Worm (Caenorhabditis elegans): ENCODE data around the gene D1005.6.
A peak's percentile ranks its signal among the peaks of the same experiment; 100 is the strongest.

Gene D1005.6

DNA sequence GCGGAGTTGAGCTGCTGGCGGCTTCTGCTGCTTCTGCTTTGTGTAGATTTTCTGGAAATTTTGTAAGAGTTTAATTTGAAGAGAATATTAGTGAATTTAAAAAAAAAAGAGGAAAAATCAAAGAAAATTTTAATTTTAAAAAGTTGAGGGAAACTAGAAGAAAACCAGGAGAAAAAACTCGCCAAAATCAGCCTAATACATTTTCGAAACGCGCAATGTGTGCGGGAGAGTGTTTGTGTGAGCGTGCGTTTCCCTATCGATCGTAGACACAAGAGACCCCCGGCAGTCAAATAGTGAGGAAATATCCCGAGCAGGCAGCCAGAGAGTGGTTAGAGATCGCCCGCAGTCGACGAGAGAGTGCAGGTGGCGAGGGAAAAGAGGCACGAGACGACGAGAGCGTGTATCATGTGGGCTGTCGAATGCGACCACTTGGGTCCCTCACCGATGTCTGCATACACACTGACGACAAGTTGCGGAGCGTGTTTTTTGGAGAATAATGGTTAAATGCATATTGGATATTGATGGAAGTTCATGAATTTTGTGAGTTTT lies 17.9 kb downstream of the D1005.6 start, which contains the start of gene zfp-3 (continued):
- TF ChIP-seq M03D4.4 (tag; optimal IDR thresholded peaks at IDR 0.05) (peak; percentile 37), lsy-2 (tag; optimal IDR thresholded peaks at IDR 0.05) (peak; percentile 44), mab-5 (tag; optimal IDR thresholded peaks at IDR 0.05) (no peak), unc-120 (tag; optimal IDR thresholded peaks at IDR 0.05; ENCODE audit: poor library complexity, severe bottlenecking) (peak; percentile 60)

DNA sequence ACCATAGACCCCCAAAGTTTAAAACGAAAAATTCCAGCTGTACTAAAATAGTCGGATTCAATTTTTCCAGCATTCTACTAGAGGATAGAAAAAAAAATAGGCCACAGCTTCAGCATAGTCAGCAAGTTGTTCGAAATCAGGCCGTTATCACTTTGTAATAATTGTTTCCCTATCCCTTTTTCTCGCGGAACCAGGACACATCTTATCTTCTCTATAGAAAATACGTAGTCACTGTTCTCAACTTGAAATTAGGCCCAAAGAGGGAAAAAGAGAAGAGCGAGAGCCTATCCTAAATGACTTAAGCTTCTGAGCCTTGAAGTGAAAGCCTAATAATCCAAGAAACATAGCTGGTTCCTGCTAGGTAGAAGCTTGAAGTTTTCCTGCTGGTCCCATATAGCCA lies 18.9 kb downstream of the D1005.6 start:
- TF ChIP-seq sptf-1 (tag; optimal IDR thresholded peaks at IDR 0.05): peak; percentile 57
- TF ChIP-seq elt-1 (tag; optimal IDR thresholded peaks at IDR 0.05; ENCODE audit: borderline replicate concordance, insufficient read depth): no peak

DNA sequence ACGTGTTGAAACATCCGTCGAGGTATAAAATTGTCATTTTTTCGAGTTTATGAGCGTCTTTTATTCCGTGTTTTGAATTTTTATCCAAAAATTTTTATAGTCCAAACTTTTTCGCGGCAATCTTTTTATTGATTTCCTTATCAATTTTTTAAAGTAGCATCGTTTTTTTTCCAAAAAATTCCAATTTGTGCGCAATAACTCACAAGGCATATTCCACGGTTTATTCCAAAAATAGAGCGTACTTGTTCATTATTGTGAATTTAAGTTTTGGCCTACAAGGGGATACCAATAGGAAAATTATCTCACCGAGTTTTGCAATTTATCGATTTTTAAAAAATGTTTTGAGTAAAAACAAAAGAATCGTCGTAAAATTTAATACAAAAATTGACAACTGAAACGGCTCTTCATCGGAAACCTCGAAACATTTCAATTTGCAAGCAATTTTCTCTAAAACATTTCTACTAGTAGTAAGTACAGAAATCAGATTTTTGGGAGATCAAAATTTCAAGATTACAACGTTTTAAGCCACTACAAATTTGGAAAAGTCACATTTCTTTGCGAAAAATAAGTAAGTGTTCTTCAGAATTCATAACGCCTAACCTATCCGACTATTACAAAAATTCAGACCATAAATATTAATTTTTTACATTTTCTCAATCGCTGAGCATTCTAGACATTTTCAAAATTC lies 20.9 kb downstream of the D1005.6 start:
- no peak for TF ChIP-seq ceh-83 (GFP tag; optimal IDR thresholded peaks at IDR 0.05)
- no peak for TF ChIP-seq nhr-28 (tag; optimal IDR thresholded peaks at IDR 0.05)
- no peak for TF ChIP-seq nhr-76 (tag; optimal IDR thresholded peaks at IDR 0.05)
- TF ChIP-seq ces-1 (GFP tag; optimal IDR thresholded peaks at IDR 0.05): peak; percentile 6
- no peak for TF ChIP-seq hlh-1 (tag; optimal IDR thresholded peaks at IDR 0.05)
- no peak for TF ChIP-seq zip-8 (tag; optimal IDR thresholded peaks at IDR 0.05)
- TF ChIP-seq elt-1 (tag; optimal IDR thresholded peaks at IDR 0.05; ENCODE audit: borderline replicate concordance, insufficient read depth): no peak
- no peak for TF ChIP-seq ztf-11 (tag; optimal IDR thresholded peaks at IDR 0.05)
- TF ChIP-seq flh-1 (GFP tag; optimal IDR thresholded peaks at IDR 0.05): no peak

DNA sequence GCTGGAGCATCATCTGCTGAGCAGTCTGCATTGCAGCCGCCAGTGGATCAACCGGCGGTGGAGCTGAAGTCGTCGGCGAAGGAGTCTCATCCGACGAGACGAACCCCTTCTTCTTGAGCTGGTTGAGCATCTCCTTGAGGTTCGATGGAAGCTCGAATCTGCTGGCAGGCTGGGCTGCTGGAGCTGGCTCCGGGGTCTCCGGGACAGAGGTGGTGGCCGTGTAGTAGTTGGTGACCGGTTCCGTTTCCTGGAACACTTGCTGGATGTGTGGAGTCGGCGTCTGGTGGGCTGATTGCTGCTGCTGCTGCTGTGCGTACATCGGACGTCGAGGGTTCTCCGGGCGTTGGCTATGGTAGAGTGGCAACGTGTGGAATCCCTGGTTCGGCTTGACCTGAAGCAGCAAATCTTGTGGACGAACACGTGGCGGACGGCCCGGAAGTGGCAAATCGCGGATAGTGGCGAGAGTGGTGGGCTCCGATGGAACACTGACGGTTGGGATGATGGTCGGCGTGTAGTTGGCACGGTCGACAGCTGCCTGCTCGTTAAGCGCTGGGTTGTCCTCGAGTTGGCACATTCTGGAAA lies 22.9 kb downstream of the D1005.6 start:
- TF ChIP-seq nhr-237 (tag; optimal IDR thresholded peaks at IDR 0.05): no peak
- TF ChIP-seq lsy-2 (tag; optimal IDR thresholded peaks at IDR 0.05): no peak
- TF ChIP-seq elt-1 (tag; optimal IDR thresholded peaks at IDR 0.05; ENCODE audit: borderline replicate concordance, insufficient read depth): no peak
- no peak for TF ChIP-seq lin-32 (GFP tag; optimal IDR thresholded peaks at IDR 0.05)
- TF ChIP-seq tbx-8 (GFP tag; optimal IDR thresholded peaks at IDR 0.05): no peak
- TF ChIP-seq unc-39 (tag; optimal IDR thresholded peaks at IDR 0.05): no peak
- no peak for TF ChIP-seq M03D4.4 (tag; optimal IDR thresholded peaks at IDR 0.05)
- no peak for TF ChIP-seq elt-3 (tag; optimal IDR thresholded peaks at IDR 0.05)
- no peak for TF ChIP-seq lin-13 (tag; optimal IDR thresholded peaks at IDR 0.05)
- no peak for TF ChIP-seq drap-1 (GFP tag; optimal IDR thresholded peaks at IDR 0.05)
- TF ChIP-seq ceh-83 (GFP tag; optimal IDR thresholded peaks at IDR 0.05): no peak
- no peak for TF ChIP-seq sem-2 (GFP tag; optimal IDR thresholded peaks at IDR 0.05)
- TF ChIP-seq nhr-2 (tag; optimal IDR thresholded peaks at IDR 0.05): no peak
- no peak for TF ChIP-seq mab-5 (tag; optimal IDR thresholded peaks at IDR 0.05)

DNA sequence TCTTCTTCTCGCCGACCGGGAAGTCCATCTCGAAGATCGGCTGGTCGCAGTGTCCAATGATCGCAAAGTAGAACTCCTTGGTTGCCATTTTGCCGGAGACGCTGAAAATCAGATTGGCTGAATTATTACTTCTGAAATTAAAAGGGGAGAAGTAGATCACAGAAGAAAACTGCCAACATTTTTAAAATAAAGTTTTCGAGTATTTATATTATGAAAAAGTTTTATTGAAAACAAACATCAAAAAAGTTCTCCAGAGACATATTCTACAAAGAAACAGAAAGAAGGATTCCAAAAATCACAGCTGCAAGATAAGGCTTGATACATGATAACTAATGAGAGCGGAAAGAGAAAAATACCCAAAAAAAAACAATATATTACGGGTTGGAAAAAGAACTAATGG lies 24.4 kb downstream of the D1005.6 start, which contains the start of gene sedl-1:
sedl-1 (minus strand) TSS at position 101 of the 400 bp plus-strand sequence.
- no peak for TF ChIP-seq ztf-11 (tag; optimal IDR thresholded peaks at IDR 0.05)

DNA sequence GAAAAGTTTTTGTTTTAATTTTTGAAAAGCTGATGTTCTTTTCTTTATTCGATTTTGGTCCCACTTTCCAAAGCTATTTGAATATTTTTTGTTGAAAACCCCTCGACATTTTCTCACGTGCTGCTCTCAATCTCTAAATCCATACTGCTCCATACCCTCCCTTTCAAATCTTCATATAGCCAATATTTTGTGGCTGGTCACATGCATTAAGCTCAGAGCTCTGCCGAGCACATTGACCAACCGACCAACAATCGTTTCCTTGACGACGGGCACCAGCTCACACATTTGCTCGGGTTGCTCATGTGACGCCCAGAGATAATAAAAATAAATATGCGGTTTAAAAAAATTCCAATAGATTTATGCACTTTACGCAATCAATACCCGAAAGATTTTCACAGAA lies 25.7 kb downstream of the D1005.6 start:
- TF ChIP-seq snpc-4 (tag; optimal IDR thresholded peaks at IDR 0.05) (no peak), nhr-12 (tag; optimal IDR thresholded peaks at IDR 0.05) (no peak), unc-120 (tag; optimal IDR thresholded peaks at IDR 0.05; ENCODE audit: poor library complexity, severe bottlenecking) (no peak)

DNA sequence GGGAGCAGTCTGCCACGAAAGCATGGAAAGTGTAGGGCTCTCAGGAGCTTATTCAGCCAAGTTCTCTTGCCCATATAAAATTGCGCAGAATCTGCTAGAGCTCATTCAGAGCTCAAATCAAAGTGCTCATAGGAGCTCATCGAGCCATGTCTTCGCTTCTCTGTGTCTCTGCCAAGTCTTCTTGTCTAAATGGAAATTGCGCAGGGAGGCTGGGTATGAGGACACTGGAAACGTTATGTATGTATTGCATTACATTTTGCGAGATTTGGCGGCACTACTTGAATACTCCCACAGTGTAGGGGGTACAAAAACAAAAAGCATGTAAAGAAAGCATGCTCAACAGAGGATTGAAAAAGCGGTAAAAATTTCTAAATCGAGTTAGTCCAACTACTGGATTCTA lies 27.5 kb downstream of the D1005.6 start:
- no peak for TF ChIP-seq lin-13 (tag; optimal IDR thresholded peaks at IDR 0.05)
- TF ChIP-seq pha-4 (tag; optimal IDR thresholded peaks at IDR 0.05): no peak
- TF ChIP-seq elt-1 (tag; optimal IDR thresholded peaks at IDR 0.05; ENCODE audit: borderline replicate concordance, insufficient read depth): no peak
- no peak for TF ChIP-seq elt-3 (tag; optimal IDR thresholded peaks at IDR 0.05)
- no peak for TF ChIP-seq unc-120 (tag; optimal IDR thresholded peaks at IDR 0.05; ENCODE audit: poor library complexity, severe bottlenecking)
- no peak for TF ChIP-seq unc-62 (GFP tag; optimal IDR thresholded peaks at IDR 0.05)
- no peak for TF ChIP-seq snpc-4 (tag; optimal IDR thresholded peaks at IDR 0.05)
- no peak for TF ChIP-seq ham-2 (GFP tag; optimal IDR thresholded peaks at IDR 0.05)
- no peak for TF ChIP-seq blmp-1 (tag; optimal IDR thresholded peaks at IDR 0.05)
- TF ChIP-seq nhr-2 (tag; optimal IDR thresholded peaks at IDR 0.05): no peak
- no peak for TF ChIP-seq mab-5 (tag; optimal IDR thresholded peaks at IDR 0.05)
- no peak for TF ChIP-seq flh-1 (GFP tag; optimal IDR thresholded peaks at IDR 0.05)
- TF ChIP-seq sem-2 (GFP tag; optimal IDR thresholded peaks at IDR 0.05): no peak
- TF ChIP-seq ceh-83 (GFP tag; optimal IDR thresholded peaks at IDR 0.05): no peak

Measured in whole organism, mixed stage, embryonic.